Fruit fly (Drosophila melanogaster): ENCODE measurements around the gene CG6310.

CG6310 gene

DNA sequence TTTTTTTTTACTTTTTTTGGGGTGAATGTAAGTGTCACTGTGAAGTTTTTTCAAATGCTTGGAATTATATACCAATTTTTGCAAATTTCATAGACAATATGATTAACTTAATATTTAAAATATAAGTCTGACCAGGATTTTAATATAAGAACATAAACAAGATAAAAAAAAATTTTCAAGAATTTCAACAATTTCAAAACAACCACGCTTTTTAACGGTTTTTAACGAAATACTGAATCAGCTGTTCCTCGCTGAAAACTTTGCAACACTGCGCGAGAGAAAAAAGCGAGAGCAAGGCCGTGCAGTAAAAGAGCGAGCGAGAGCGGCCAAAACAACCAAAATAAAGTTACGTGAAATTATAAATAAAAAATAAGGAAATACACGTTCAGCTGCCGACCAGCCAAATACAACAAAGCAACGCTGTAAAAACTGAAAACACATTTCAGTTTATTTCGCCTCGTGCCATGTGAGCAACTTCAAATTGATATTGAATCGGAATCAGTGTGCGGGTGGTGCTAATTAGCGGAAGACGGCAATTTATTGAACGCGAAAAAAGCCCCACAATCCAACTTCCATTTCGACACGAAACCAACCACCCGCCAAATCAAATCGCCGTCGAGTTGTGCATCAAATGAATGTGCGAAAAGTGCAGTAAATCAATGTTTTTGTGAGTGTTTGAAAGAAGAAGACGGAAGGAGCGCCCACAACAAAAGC is 26.7 kb upstream of the CG6310 start, which contains the start of the genes CG46439, Iyd and CG33947:
CG46439 (minus strand) TSS at position 51 of the 714 bp plus-strand sequence.
Iyd (minus strand) TSS at position 51 of the 714 bp plus-strand sequence.
CG33947 (plus strand) TSS at position 302 of the 714 bp plus-strand sequence.
- TF ChIP-seq onecut (GFP tag; IDR thresholded peaks at IDR 0.05): peak; percentile 45; the same call in 1 of the 2 replicates
- TF ChIP-seq ci (GFP tag; IDR thresholded peaks at IDR 0.05): peak; percentile 4; the same call in 1 of the 3 replicates
- TF ChIP-seq trem (tag; optimal IDR thresholded peaks at IDR 0.05): peak; percentile 18
- TF ChIP-seq gcm (GFP tag; optimal IDR thresholded peaks at IDR 0.05): peak; percentile 54
- no peak for TF ChIP-seq CG18262 (tag; optimal IDR thresholded peaks at IDR 0.05)
- TF ChIP-seq CG10274 (GFP tag; optimal IDR thresholded peaks at IDR 0.05): no peak
- TF ChIP-seq Sry-δ (GFP tag; optimal IDR thresholded peaks at IDR 0.05): no peak
- TF ChIP-seq CG10565 (GFP tag; optimal IDR thresholded peaks at IDR 0.05): no peak
- no peak for TF ChIP-seq nerfin-2 (GFP tag; IDR thresholded peaks at IDR 0.05; ENCODE audit: partially characterized antibody)
- no peak for TF ChIP-seq Atf3 (GFP tag; optimal IDR thresholded peaks at IDR 0.05)
- no peak for TF ChIP-seq CG18619 (GFP tag; optimal IDR thresholded peaks at IDR 0.05)
- TF ChIP-seq CG1647 (GFP tag; optimal IDR thresholded peaks at IDR 0.05): no peak
- no peak for TF ChIP-seq lov (optimal IDR thresholded peaks at IDR 0.05)
- no peak for TF ChIP-seq lov (GFP tag; IDR thresholded peaks at IDR 0.05)
- no peak for TF ChIP-seq zen (tag; optimal IDR thresholded peaks at IDR 0.05)
- peak; percentile 26 for TF ChIP-seq NC2β (GFP tag; optimal IDR thresholded peaks at IDR 0.05)
- TF ChIP-seq CG43689 (GFP tag; IDR thresholded peaks at IDR 0.05): no peak
- TF ChIP-seq ATbp (GFP tag; optimal IDR thresholded peaks at IDR 0.05): no peak
- 0 out of 3 replicates have a peak, but pooled peaks have one; percentile 16 for TF ChIP-seq CG16813 (GFP tag; IDR thresholded peaks at IDR 0.05; ENCODE audit: partially characterized antibody)
- TF ChIP-seq CG4730 (GFP tag; IDR thresholded peaks at IDR 0.05): no peak
- TF ChIP-seq mam (GFP tag; optimal IDR thresholded peaks at IDR 0.05): no peak
- no peak for TF ChIP-seq CG13123 (GFP tag; optimal IDR thresholded peaks at IDR 0.05)
- no peak for TF ChIP-seq CG13775 (GFP tag; optimal IDR thresholded peaks at IDR 0.05)
- TF ChIP-seq HmgZ (tag; optimal IDR thresholded peaks at IDR 0.05): peak; percentile 13
- no peak for TF ChIP-seq BEAF-32 (GFP tag; optimal IDR thresholded peaks at IDR 0.05)
- TF ChIP-seq bsh (GFP tag; optimal IDR thresholded peaks at IDR 0.05): peak in 1 of 2 experiments; percentile 77
- TF ChIP-seq CG10979 (tag; optimal IDR thresholded peaks at IDR 0.05): no peak
- no peak for TF ChIP-seq CG17802 (tag; optimal IDR thresholded peaks at IDR 0.05)
- TF ChIP-seq Mes4 (GFP tag; optimal IDR thresholded peaks at IDR 0.05): no peak
- peak; percentile 4 for TF ChIP-seq chn (GFP tag; optimal IDR thresholded peaks at IDR 0.05)
- TF ChIP-seq gsb (GFP tag; IDR thresholded peaks at IDR 0.05): no peak
- no peak for TF ChIP-seq CG7271 (tag; optimal IDR thresholded peaks at IDR 0.05)
- no peak for TF ChIP-seq cato (GFP tag; optimal IDR thresholded peaks at IDR 0.05; ENCODE audit: borderline replicate concordance)
- TF ChIP-seq dpn (GFP tag; optimal IDR thresholded peaks at IDR 0.05): no peak
- no peak for TF ChIP-seq Doc2 (GFP tag; IDR thresholded peaks at IDR 0.05)
- peak; percentile 70 for TF ChIP-seq Fer1 (GFP tag; optimal IDR thresholded peaks at IDR 0.05)
- TF ChIP-seq tgo (GFP tag; IDR thresholded peaks at IDR 0.05): no peak
- TF ChIP-seq Rfx (GFP tag; IDR thresholded peaks at IDR 0.05): 0 out of 2 replicates have a peak, but pooled peaks have one; percentile 28
- TF ChIP-seq Awh (GFP tag; IDR thresholded peaks at IDR 0.05): no peak
- no peak for TF ChIP-seq CG17328 (GFP tag; IDR thresholded peaks at IDR 0.05)
- TF ChIP-seq Scr (GFP tag; IDR thresholded peaks at IDR 0.05; ENCODE audit: partially characterized antibody): peak; percentile 22; the same call in 1 of the 2 replicates
- TF ChIP-seq chif (GFP tag; optimal IDR thresholded peaks at IDR 0.05): no peak
- TF ChIP-seq CG10267 (tag; optimal IDR thresholded peaks at IDR 0.05): peak; percentile 95
- TF ChIP-seq CG10654 (GFP tag; optimal IDR thresholded peaks at IDR 0.05): no peak
- TF ChIP-seq dm (GFP tag; optimal IDR thresholded peaks at IDR 0.05): no peak
- peak; percentile 23 for TF ChIP-seq CTCF (GFP tag; optimal IDR thresholded peaks at IDR 0.05)
- no peak for TF ChIP-seq Bdp1 (GFP tag; optimal IDR thresholded peaks at IDR 0.05)
- no peak; the same call in 2 of the 3 replicates for TF ChIP-seq CG34422 (GFP tag; IDR thresholded peaks at IDR 0.05)
- peak; percentile 26 for TF ChIP-seq NfI (GFP tag; optimal IDR thresholded peaks at IDR 0.05)
- TF ChIP-seq corto (GFP tag; optimal IDR thresholded peaks at IDR 0.05): peak; percentile 16
